Fruit fly (Drosophila melanogaster) whole organism, embryonic: Measurements from ENCODE around the gene mahe.
A peak's percentile ranks its signal among the peaks of the same experiment; 100 is the strongest.

Experiments used
- ATbp ChIP-seq: fragments of 200-800 bp; sonication (Bioruptor generic); optimal IDR thresholded peaks from 2 replicates; lab custom pipeline; 2017; ENCODE audit warnings: missing biosample characterization, mild to moderate bottlenecking, missing genetic modification characterization, missing genetic modification reagents
- Aef1 ChIP-seq: fragments of 200-800 bp; sonication (Bioruptor generic); IDR thresholded peaks from 3 replicates; pipeline ENCODE4 v1.3.6; 2022; ENCODE audit warnings: missing biosample characterization, missing genetic modification characterization
- Blimp-1 ChIP-seq: fragments of 200-800 bp; sonication (Bioruptor generic); optimal IDR thresholded peaks from 3 replicates; lab custom pipeline; 2018; ENCODE audit warnings: missing biosample characterization, missing genetic modification characterization, mild to moderate bottlenecking, moderate library complexity, missing genetic modification reagents
- CG10274 ChIP-seq: fragments of 200-800 bp; sonication (Bioruptor generic); optimal IDR thresholded peaks from 3 replicates; lab custom pipeline; 2017; ENCODE audit warnings: missing biosample characterization, mild to moderate bottlenecking, missing genetic modification characterization
- CG11093 ChIP-seq: fragments of 200-800 bp; sonication (Bioruptor generic); IDR thresholded peaks from 3 replicates; pipeline ENCODE4 v1.3.6; 2022; ENCODE audit warnings: missing biosample characterization, missing genetic modification characterization
- CG12155 ChIP-seq: fragments of 200-800 bp; sonication (Bioruptor generic); optimal IDR thresholded peaks from 3 replicates; lab custom pipeline; 2016; ENCODE audit warnings: missing biosample characterization, missing genetic modification characterization
- CG12219 ChIP-seq: fragments of 200-800 bp; sonication (Bioruptor generic); optimal IDR thresholded peaks from 3 replicates; lab custom pipeline; 2018; ENCODE audit warnings: missing biosample characterization, mild to moderate bottlenecking, missing genetic modification characterization
- CG12236 ChIP-seq: fragments of 200-800 bp; sonication (Bioruptor generic); optimal IDR thresholded peaks from 2 replicates; lab custom pipeline; 2016; ENCODE audit warnings: missing biosample characterization, missing genetic modification characterization
- CG12391 ChIP-seq: fragments of 200-800 bp; sonication (Bioruptor generic); optimal IDR thresholded peaks from 3 replicates; lab custom pipeline; 2018; ENCODE audit warnings: missing biosample characterization, mild to moderate bottlenecking, missing genetic modification characterization, moderate library complexity
- CG12744 ChIP-seq: fragments of 200-800 bp; sonication (Bioruptor generic); optimal IDR thresholded peaks from 2 replicates; lab custom pipeline; 2016; ENCODE audit warnings: missing biosample characterization, missing genetic modification characterization
- CG12769 ChIP-seq: fragments of 200-800 bp; sonication (Bioruptor generic); optimal IDR thresholded peaks from 2 replicates; lab custom pipeline; 2019; ENCODE audit warnings: missing biosample characterization, mild to moderate bottlenecking, missing genetic modification characterization, moderate library complexity
- CG15514 ChIP-seq: fragments of 200-800 bp; sonication (Bioruptor generic); optimal IDR thresholded peaks from 3 replicates; lab custom pipeline; 2017; ENCODE audit warnings: missing biosample characterization, missing genetic modification characterization, mild to moderate bottlenecking, moderate library complexity, missing genetic modification reagents
- CG17568 ChIP-seq: fragments of 200-800 bp; sonication (Bioruptor generic); optimal IDR thresholded peaks from 2 replicates; lab custom pipeline; 2018; ENCODE audit warnings: missing biosample characterization, mild to moderate bottlenecking, missing genetic modification characterization, moderate library complexity
- CG18011 ChIP-seq: fragments of 200-800 bp; sonication (Bioruptor generic); optimal IDR thresholded peaks from 2 replicates; lab custom pipeline; 2017; ENCODE audit warnings: missing biosample characterization, missing genetic modification characterization, mild to moderate bottlenecking, moderate library complexity, missing genotype
- CG2199 ChIP-seq: fragments of 200-800 bp; sonication (Bioruptor generic); IDR thresholded peaks from 3 replicates; pipeline ENCODE4 v1.3.6; 2022; ENCODE audit warnings: missing biosample characterization, missing genetic modification characterization
- CG2202 ChIP-seq: fragments of 200-800 bp; sonication (Bioruptor generic); optimal IDR thresholded peaks from 2 replicates; lab custom pipeline; 2018; ENCODE audit warnings: missing biosample characterization, mild to moderate bottlenecking, missing genetic modification characterization
- CG4282 ChIP-seq: fragments of 200-800 bp; sonication (Bioruptor generic); optimal IDR thresholded peaks from 2 replicates; lab custom pipeline; 2016; ENCODE audit warnings: missing biosample characterization, missing genetic modification characterization
- CG4404 ChIP-seq: fragments of 200-800 bp; sonication (Bioruptor generic); IDR thresholded peaks from 2 replicates; pipeline ENCODE4 v1.3.6; 2022; ENCODE audit warnings: missing biosample characterization, missing genetic modification characterization
- CG5953 ChIP-seq: fragments of 200-800 bp; sonication (Bioruptor generic); IDR thresholded peaks from 2 replicates; pipeline ENCODE4 v1.3.6; 2022; ENCODE audit warnings: missing biosample characterization, missing genetic modification characterization
- CG7786 ChIP-seq: fragments of 200-800 bp; sonication (Bioruptor generic); optimal IDR thresholded peaks from 2 replicates; lab custom pipeline; 2016; ENCODE audit warnings: missing biosample characterization, missing genetic modification characterization
- CG8388 ChIP-seq: fragments of 200-800 bp; sonication (Bioruptor generic); optimal IDR thresholded peaks from 2 replicates; lab custom pipeline; 2019; ENCODE audit warnings: missing biosample characterization, mild to moderate bottlenecking, missing genetic modification characterization, moderate library complexity
- CG9437 ChIP-seq: fragments of 200-800 bp; sonication (Bioruptor generic); optimal IDR thresholded peaks from 2 replicates; lab custom pipeline; 2018; ENCODE audit warnings: missing biosample characterization, mild to moderate bottlenecking, missing genetic modification characterization
- Doc2 ChIP-seq: fragments of 200-800 bp; sonication (Bioruptor generic); IDR thresholded peaks from 2 replicates; pipeline ENCODE4 v1.3.6; 2022; ENCODE audit warnings: missing biosample characterization, missing genetic modification characterization
- H15 ChIP-seq: fragments of 200-800 bp; sonication (Bioruptor generic); IDR thresholded peaks from 3 replicates; pipeline ENCODE4 v1.3.6; 2022; ENCODE audit warnings: missing biosample characterization, missing genetic modification characterization
- Hr51 ChIP-seq, 2 experiments: fragments of 200-800 bp; sonication (Bioruptor generic); optimal IDR thresholded peaks; 2 replicates in 1 of 2; 3 replicates in 1 of 2; lab custom pipeline; 2016 to 2018; ENCODE audit warnings: missing biosample characterization in 2 of 2, missing genetic modification characterization in 2 of 2, mild to moderate bottlenecking in 1 of 2, moderate library complexity in 1 of 2
- Lim3 ChIP-seq: fragments of 200-800 bp; sonication (Bioruptor generic); IDR thresholded peaks from 2 replicates; pipeline ENCODE4 v1.3.6; 2022; ENCODE audit warnings: missing biosample characterization, missing genetic modification characterization
- Lpt ChIP-seq: fragments of >200 bp; optimal IDR thresholded peaks from 2 replicates; lab custom pipeline; 2018; ENCODE audit warnings: missing biosample characterization, missing genetic modification characterization
- Oaz ChIP-seq: fragments of 200-800 bp; sonication (Bioruptor generic); IDR thresholded peaks from 2 replicates; pipeline ENCODE4 v1.3.6; 2022; ENCODE audit warnings: missing biosample characterization, missing genetic modification characterization
- Pdp1 ChIP-seq, 2 experiments: fragments of 200-800 bp; sonication (Bioruptor generic); optimal IDR thresholded peaks; 3 replicates each; lab custom pipeline; 2016; ENCODE audit warnings: missing biosample characterization in 2 of 2, missing genetic modification characterization in 2 of 2, mild to moderate bottlenecking in 1 of 2, moderate library complexity in 1 of 2
- Poxn ChIP-seq: fragments of 200-800 bp; sonication (Bioruptor generic); IDR thresholded peaks from 2 replicates; pipeline ENCODE4 v1.3.6; 2022; ENCODE audit warnings: missing biosample characterization, missing genetic modification characterization
- Ptx1 ChIP-seq: fragments of 200-800 bp; sonication (Bioruptor generic); IDR thresholded peaks from 2 replicates; pipeline ENCODE4 v1.3.6; 2022; ENCODE audit warnings: missing biosample characterization, missing genetic modification characterization
- Six4 ChIP-seq: fragments of 200-800 bp; sonication (Bioruptor generic); optimal IDR thresholded peaks from 2 replicates; lab custom pipeline; 2016; ENCODE audit warnings: missing biosample characterization, missing genetic modification characterization
- ac ChIP-seq: fragments of 200-800 bp; sonication (Bioruptor generic); optimal IDR thresholded peaks from 3 replicates; lab custom pipeline; 2017; ENCODE audit warnings: missing biosample characterization, mild to moderate bottlenecking, missing genetic modification characterization
- al ChIP-seq: fragments of 200-800 bp; sonication (Bioruptor generic); IDR thresholded peaks from 2 replicates; pipeline ENCODE4 v1.3.6; 2022; ENCODE audit warnings: missing biosample characterization, missing genetic modification characterization
- cad ChIP-seq: fragments of >200 bp; optimal IDR thresholded peaks from 2 replicates; lab custom pipeline; 2017; ENCODE audit warnings: missing biosample characterization, missing genetic modification characterization
- chif ChIP-seq, 2 experiments: fragments of 200-800 bp; sonication (Bioruptor generic); optimal IDR thresholded peaks; 3 replicates each; lab custom pipeline; 2016; ENCODE audit warnings: missing biosample characterization in 2 of 2, missing genetic modification characterization in 2 of 2
- dmrt11E ChIP-seq: fragments of 200-800 bp; sonication (Bioruptor generic); optimal IDR thresholded peaks from 3 replicates; lab custom pipeline; 2018; ENCODE audit warnings: missing biosample characterization, mild to moderate bottlenecking, missing genetic modification characterization, moderate library complexity
- dpn ChIP-seq, 2 experiments: fragments of 200-800 bp; sonication (Bioruptor generic); optimal IDR thresholded peaks; 3 replicates each; lab custom pipeline; 2016; ENCODE audit warnings: missing biosample characterization in 2 of 2, missing genetic modification characterization in 2 of 2
- gsb ChIP-seq: fragments of 200-800 bp; sonication (Bioruptor generic); IDR thresholded peaks from 2 replicates; pipeline ENCODE4 v1.3.6; 2022; ENCODE audit warnings: missing biosample characterization, missing genetic modification characterization
- hb ChIP-seq: fragments of 200-800 bp; sonication (Bioruptor generic); IDR thresholded peaks from 3 replicates; pipeline ENCODE4 v1.3.6; 2022; ENCODE audit warnings: missing biosample characterization, missing genetic modification characterization; ENCODE audit not compliant: partially characterized antibody
- kni ChIP-seq: fragments of 200-800 bp; sonication (Bioruptor generic); optimal IDR thresholded peaks from 3 replicates; lab custom pipeline; 2017; ENCODE audit warnings: mild to moderate bottlenecking, missing biosample characterization, missing genetic modification reagents, missing genetic modification characterization
- lilli ChIP-seq: fragments of 200-800 bp; sonication (Bioruptor generic); optimal IDR thresholded peaks from 3 replicates; lab custom pipeline; 2016; ENCODE audit warnings: missing biosample characterization, missing genetic modification characterization
- nerfin-1 ChIP-seq: fragments of 200-800 bp; sonication (Bioruptor generic); optimal IDR thresholded peaks from 3 replicates; lab custom pipeline; 2019; ENCODE audit warnings: missing biosample characterization, mild to moderate bottlenecking, missing genetic modification characterization, moderate library complexity
- shn ChIP-seq: fragments of 200-800 bp; sonication (Bioruptor generic); optimal IDR thresholded peaks from 3 replicates; lab custom pipeline; 2016; ENCODE audit warnings: missing biosample characterization, missing genetic modification characterization
- tin ChIP-seq: fragments of 200-800 bp; sonication (Bioruptor generic); optimal IDR thresholded peaks from 3 replicates; lab custom pipeline; 2016; ENCODE audit warnings: missing biosample characterization, missing genetic modification characterization
- tll ChIP-seq, 2 experiments: fragments of 200-800 bp in 1 of 2; fragments of >200 bp in 1 of 2; sonication (Bioruptor generic) in 1 of 2; optimal IDR thresholded peaks; 2 replicates each; lab custom pipeline; 2017 to 2019; ENCODE audit warnings: missing biosample characterization in 2 of 2, missing genetic modification characterization in 2 of 2, mild to moderate bottlenecking in 1 of 2, moderate library complexity in 1 of 2
- trem ChIP-seq: fragments of 200-800 bp; optimal IDR thresholded peaks from 3 replicates; lab custom pipeline; 2019; ENCODE audit warnings: missing biosample characterization, mild to moderate bottlenecking, missing genetic modification characterization, moderate library complexity
- wdn ChIP-seq: fragments of 200-800 bp; sonication (Bioruptor generic); IDR thresholded peaks from 2 replicates; pipeline ENCODE4 v1.3.6; 2022; ENCODE audit warnings: missing biosample characterization, missing genetic modification characterization
- z ChIP-seq: fragments of 200-800 bp; sonication (Bioruptor generic); IDR thresholded peaks from 3 replicates; pipeline ENCODE4 v1.3.6; 2022; ENCODE audit warnings: missing biosample characterization, missing genetic modification characterization
- zen2 ChIP-seq: fragments of 200-800 bp; sonication (Bioruptor generic); IDR thresholded peaks from 3 replicates; pipeline ENCODE4 v1.3.6; 2022; ENCODE audit warnings: missing biosample characterization, missing genetic modification characterization; ENCODE audit not compliant: partially characterized antibody
- zfh1 ChIP-seq: fragments of 200-800 bp; sonication (Bioruptor generic); IDR thresholded peaks from 3 replicates; pipeline ENCODE4 v1.3.6; 2022; ENCODE audit warnings: missing biosample characterization, missing genetic modification characterization
- zfh2 ChIP-seq: fragments of 200-800 bp; sonication (Bioruptor generic); optimal IDR thresholded peaks from 2 replicates; lab custom pipeline; 2016; ENCODE audit warnings: missing biosample characterization, missing genetic modification characterization

The mahe gene

DNA sequence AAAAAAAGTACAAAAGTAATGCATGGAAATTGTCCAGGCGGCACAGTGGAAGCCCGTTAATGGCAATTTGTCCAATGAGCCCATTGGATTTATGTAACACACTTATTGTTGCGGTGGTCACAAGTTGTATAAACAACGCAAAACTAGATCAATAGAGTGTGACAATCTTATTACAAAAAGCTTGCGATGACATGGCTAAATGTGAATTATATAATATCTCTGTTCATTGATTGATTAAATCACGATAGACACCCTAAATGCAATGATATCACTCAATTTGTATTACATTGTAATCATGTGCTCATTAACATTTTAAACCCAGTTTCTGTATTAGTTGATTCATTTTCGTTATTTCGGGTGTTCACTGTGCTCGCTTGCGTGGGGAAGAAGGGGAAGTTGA lies 46.8 kb upstream of the mahe start (continued):
- no peak for TF ChIP-seq chif (GFP tag; optimal IDR thresholded peaks at IDR 0.05; lab: Kevin White, UChicago)
- no peak for TF ChIP-seq H15 (GFP tag; lab: Robert Waterston, UW)
- no peak for TF ChIP-seq z (GFP tag; lab: Robert Waterston, UW)
- TF ChIP-seq CG12155 (GFP tag; lab: Kevin White, UChicago): no peak
- TF ChIP-seq al (GFP tag; lab: Robert Waterston, UW): no peak
- no peak for TF ChIP-seq CG18011 (GFP tag; lab: Kevin White, UChicago)
- no peak for TF ChIP-seq Ptx1 (GFP tag; lab: Robert Waterston, UW)
- TF ChIP-seq wdn (GFP tag; lab: Robert Waterston, UW): no peak
- no peak for TF ChIP-seq lilli (GFP tag; lab: Kevin White, UChicago)
- TF ChIP-seq tll (GFP tag; optimal IDR thresholded peaks at IDR 0.05; lab: Kevin White, UChicago): no peak
- TF ChIP-seq Poxn (GFP tag; lab: Robert Waterston, UW): no peak
- no peak for TF ChIP-seq zen2 (GFP tag; lab: Robert Waterston, UW)
- no peak for TF ChIP-seq CG12769 (tag; lab: Kevin White, UChicago)
- no peak for TF ChIP-seq CG2202 (tag; lab: Kevin White, UChicago)
- TF ChIP-seq gsb (GFP tag; lab: Robert Waterston, UW): no peak
- peak in 1 of 2 experiments; percentile 81 for TF ChIP-seq Pdp1 (GFP tag; optimal IDR thresholded peaks at IDR 0.05; lab: Kevin White, UChicago)
- no peak for TF ChIP-seq kni (GFP tag; lab: Kevin White, UChicago)
- TF ChIP-seq dpn (GFP tag; optimal IDR thresholded peaks at IDR 0.05; lab: Kevin White, UChicago): no peak
- no peak for TF ChIP-seq CG12236 (GFP tag; lab: Kevin White, UChicago)
- TF ChIP-seq CG12744: no peak
- TF ChIP-seq zfh2 (GFP tag; lab: Kevin White, UChicago): no peak
- TF ChIP-seq Blimp-1 (GFP tag; lab: Kevin White, UChicago): peak; percentile 30
- no peak for TF ChIP-seq shn (GFP tag; lab: Kevin White, UChicago)
- no peak for TF ChIP-seq zfh1
- TF ChIP-seq CG15514: no peak
- TF ChIP-seq Lpt (GFP tag; lab: Kevin White, UChicago): no peak
- TF ChIP-seq ac (GFP tag; lab: Kevin White, UChicago): no peak
- no peak for TF ChIP-seq CG7786
- no peak for TF ChIP-seq CG11093 (GFP tag; lab: Robert Waterston, UW)
- TF ChIP-seq CG17568 (GFP tag; lab: Kevin White, UChicago): no peak
- no peak for TF ChIP-seq Doc2 (GFP tag; lab: Robert Waterston, UW)
- no peak for TF ChIP-seq CG4404 (GFP tag; lab: Robert Waterston, UW)
- no peak for TF ChIP-seq hb (GFP tag; lab: Robert Waterston, UW)
- TF ChIP-seq Oaz (GFP tag; lab: Robert Waterston, UW): no peak
- no peak for TF ChIP-seq CG10274
- no peak for TF ChIP-seq Aef1 (GFP tag; lab: Robert Waterston, UW)
- TF ChIP-seq CG12219 (GFP tag; lab: Kevin White, UChicago): no peak
- peak; percentile 13 for TF ChIP-seq CG8388 (GFP tag; lab: Kevin White, UChicago)
- TF ChIP-seq dmrt11E (tag; lab: Kevin White, UChicago): peak; percentile 40
- TF ChIP-seq CG4282: no peak
- no peak for TF ChIP-seq cad (GFP tag; lab: Kevin White, UChicago)
- TF ChIP-seq CG9437 (GFP tag; lab: Kevin White, UChicago): no peak
- no peak for TF ChIP-seq Six4
- TF ChIP-seq CG12391 (tag; lab: Kevin White, UChicago): peak; percentile 28
- peak; percentile 13 for TF ChIP-seq nerfin-1 (tag; lab: Kevin White, UChicago)
- no peak for TF ChIP-seq Lim3 (GFP tag; lab: Robert Waterston, UW)
- TF ChIP-seq CG5953 (GFP tag; lab: Robert Waterston, UW): no peak
- TF ChIP-seq tin (GFP tag; lab: Kevin White, UChicago): no peak
- TF ChIP-seq ATbp: peak; percentile 40
- TF ChIP-seq Hr51 (GFP tag; optimal IDR thresholded peaks at IDR 0.05; lab: Kevin White, UChicago): peak in 1 of 2 experiments; percentile 23
- TF ChIP-seq trem (tag; lab: Kevin White, UChicago): no peak
- no peak for TF ChIP-seq CG2199 (GFP tag; lab: Robert Waterston, UW)
